Fruit fly (Drosophila melanogaster) whole organism, prepupa: ENCODE results near the gene zfh1.
A peak's percentile ranks its signal among the peaks of the same experiment; 100 is the strongest.

Experiments used
- Blimp-1 ChIP-seq: fragments of 200-800 bp; sonication (Bioruptor generic); optimal IDR thresholded peaks from 3 replicates; lab custom pipeline; 2017; ENCODE audit warnings: missing biosample characterization, missing genetic modification characterization, mild to moderate bottlenecking, moderate library complexity, missing genetic modification reagents
- CG10631 ChIP-seq: fragments of 200-800 bp; sonication (Bioruptor generic); optimal IDR thresholded peaks from 2 replicates; lab custom pipeline; 2016; ENCODE audit warnings: missing biosample characterization, missing genetic modification characterization
- CG10669 ChIP-seq: fragments of 200-800 bp; sonication (Bioruptor generic); optimal IDR thresholded peaks from 3 replicates; lab custom pipeline; 2018; ENCODE audit warnings: missing biosample characterization, mild to moderate bottlenecking, missing genetic modification characterization, moderate library complexity
- CG11294 ChIP-seq: fragments of 200-800 bp; sonication (Bioruptor generic); IDR thresholded peaks from 2 replicates; pipeline ENCODE4 v1.3.6; 2022; ENCODE audit warnings: missing biosample characterization, missing genetic modification characterization
- CG11902 ChIP-seq: fragments of 200-800 bp; sonication (Bioruptor generic); optimal IDR thresholded peaks from 3 replicates; lab custom pipeline; 2016; ENCODE audit warnings: missing biosample characterization, missing genetic modification characterization
- CG1621 ChIP-seq: fragments of 200-800 bp; sonication (Bioruptor generic); optimal IDR thresholded peaks from 3 replicates; lab custom pipeline; 2018; ENCODE audit warnings: missing biosample characterization, mild to moderate bottlenecking, missing genetic modification characterization
- CG16779 ChIP-seq: fragments of 200-800 bp; sonication (Bioruptor generic); optimal IDR thresholded peaks from 3 replicates; lab custom pipeline; 2017; ENCODE audit warnings: missing biosample characterization, mild to moderate bottlenecking, missing genetic modification characterization
- CG3032 ChIP-seq: fragments of 200-800 bp; optimal IDR thresholded peaks from 2 replicates; lab custom pipeline; 2019; ENCODE audit warnings: missing biosample characterization, mild to moderate bottlenecking, missing genetic modification characterization, moderate library complexity
- CG31627 ChIP-seq: fragments of 200-800 bp; sonication (Bioruptor generic); optimal IDR thresholded peaks from 3 replicates; lab custom pipeline; 2016; ENCODE audit warnings: missing biosample characterization, missing genetic modification characterization
- CG34406 ChIP-seq: fragments of 200-800 bp; sonication (Bioruptor generic); optimal IDR thresholded peaks from 3 replicates; lab custom pipeline; 2016; ENCODE audit warnings: missing biosample characterization, missing genetic modification characterization
- CG3919 ChIP-seq: fragments of 200-800 bp; sonication (Bioruptor generic); optimal IDR thresholded peaks from 3 replicates; lab custom pipeline; 2016; ENCODE audit warnings: missing biosample characterization, missing genetic modification characterization
- CG4318 ChIP-seq: fragments of 200-800 bp; sonication (Bioruptor generic); optimal IDR thresholded peaks from 3 replicates; lab custom pipeline; 2017; ENCODE audit warnings: missing biosample characterization, mild to moderate bottlenecking, missing genetic modification characterization
- CG6163 ChIP-seq: fragments of 200-800 bp; sonication (Bioruptor generic); IDR thresholded peaks from 3 replicates; pipeline ENCODE4 v1.3.6; 2022; ENCODE audit warnings: missing biosample characterization, missing genetic modification characterization
- CG6276 ChIP-seq: fragments of 200-800 bp; sonication (Bioruptor generic); optimal IDR thresholded peaks from 2 replicates; lab custom pipeline; 2017; ENCODE audit warnings: missing biosample characterization, mild to moderate bottlenecking, missing genetic modification characterization
- CG6792 ChIP-seq: fragments of 200-800 bp; sonication (Bioruptor generic); optimal IDR thresholded peaks from 3 replicates; lab custom pipeline; 2016; ENCODE audit warnings: missing biosample characterization, missing genetic modification characterization
- CG6854 ChIP-seq: fragments of 200-800 bp; sonication (Bioruptor generic); optimal IDR thresholded peaks from 2 replicates; lab custom pipeline; 2017; ENCODE audit warnings: missing biosample characterization, mild to moderate bottlenecking, missing genetic modification characterization
- CG7368 ChIP-seq: fragments of 200-800 bp; sonication (Bioruptor generic); optimal IDR thresholded peaks from 3 replicates; lab custom pipeline; 2016; ENCODE audit warnings: missing biosample characterization, missing genetic modification characterization
- CG8119 ChIP-seq: fragments of 200-800 bp; sonication (Bioruptor generic); IDR thresholded peaks from 3 replicates; pipeline ENCODE4 v1.3.6; 2022; ENCODE audit warnings: missing biosample characterization, missing genetic modification characterization
- CG8319 ChIP-seq: fragments of 200-800 bp; sonication (Bioruptor generic); optimal IDR thresholded peaks from 3 replicates; lab custom pipeline; 2016; ENCODE audit warnings: missing biosample characterization, missing genetic modification characterization
- CG8632 ChIP-seq: fragments of 200-800 bp; sonication (Bioruptor generic); optimal IDR thresholded peaks from 3 replicates; lab custom pipeline; 2016; ENCODE audit warnings: missing biosample characterization, missing genetic modification characterization
- CG9139 ChIP-seq: fragments of 200-800 bp; sonication (Bioruptor generic); optimal IDR thresholded peaks from 3 replicates; lab custom pipeline; 2017; ENCODE audit warnings: missing biosample characterization, mild to moderate bottlenecking, missing genetic modification characterization
- Eip78C ChIP-seq: fragments of 200-800 bp; sonication (Bioruptor generic); peaks from one replicate; lab custom pipeline; 2016; ENCODE audit warnings: missing biosample characterization, missing genetic modification characterization
- Eip93F ChIP-seq: fragments of 200-800 bp; sonication (Bioruptor generic); optimal IDR thresholded peaks from 2 replicates; lab custom pipeline; 2016; ENCODE audit warnings: missing biosample characterization, mild to moderate bottlenecking, missing genetic modification characterization
- Ets21C ChIP-seq: fragments of 200-800 bp; sonication (Bioruptor generic); optimal IDR thresholded peaks from 3 replicates; lab custom pipeline; 2016; ENCODE audit warnings: missing biosample characterization, missing genetic modification characterization
- Ets96B ChIP-seq: fragments of 200-800 bp; optimal IDR thresholded peaks from 2 replicates; lab custom pipeline; 2019; ENCODE audit warnings: missing biosample characterization, mild to moderate bottlenecking, missing genetic modification characterization, moderate library complexity
- Gug ChIP-seq: fragments of 200-800 bp; sonication (Bioruptor generic); IDR thresholded peaks from 2 replicates; pipeline ENCODE4 v1.3.6; 2022; ENCODE audit warnings: missing biosample characterization, missing genetic modification characterization
- Hr38 ChIP-seq: sonication (Bioruptor generic); optimal IDR thresholded peaks from 2 replicates; lab custom pipeline; 2016; ENCODE audit warnings: missing biosample characterization, missing genetic modification characterization
- Hr39 ChIP-seq: fragments of 200-800 bp; sonication (Bioruptor generic); optimal IDR thresholded peaks from 2 replicates; lab custom pipeline; 2016; ENCODE audit warnings: missing biosample characterization, missing genetic modification characterization
- Lpt ChIP-seq: fragments of 200-800 bp; sonication (Bioruptor generic); optimal IDR thresholded peaks from 3 replicates; lab custom pipeline; 2016; ENCODE audit warnings: missing biosample characterization, missing genetic modification characterization
- Met ChIP-seq: fragments of 200-800 bp; sonication (Bioruptor generic); optimal IDR thresholded peaks from 3 replicates; lab custom pipeline; 2016; ENCODE audit warnings: missing biosample characterization, missing genetic modification characterization
- OdsH ChIP-seq: fragments of 200-800 bp; sonication (Bioruptor generic); optimal IDR thresholded peaks from 3 replicates; lab custom pipeline; 2016; ENCODE audit warnings: missing biosample characterization, missing genetic modification characterization
- Smox ChIP-seq: fragments of 200-800 bp; sonication (Bioruptor generic); optimal IDR thresholded peaks from 3 replicates; lab custom pipeline; 2016; ENCODE audit warnings: missing biosample characterization, missing genetic modification characterization
- Sox15 ChIP-seq: fragments of 200-800 bp; sonication (Bioruptor generic); optimal IDR thresholded peaks from 3 replicates; lab custom pipeline; 2016; ENCODE audit warnings: missing biosample characterization, missing genetic modification characterization
- achi ChIP-seq: fragments of 200-800 bp; sonication (Bioruptor generic); optimal IDR thresholded peaks from 3 replicates; lab custom pipeline; 2016; ENCODE audit warnings: missing biosample characterization, missing genetic modification characterization
- cyc ChIP-seq: fragments of 200-800 bp; sonication (Bioruptor generic); optimal IDR thresholded peaks from 3 replicates; lab custom pipeline; 2016; ENCODE audit warnings: missing biosample characterization, missing genetic modification characterization
- dsx ChIP-seq: fragments of 200-800 bp; optimal IDR thresholded peaks from 3 replicates; lab custom pipeline; 2019; ENCODE audit warnings: missing biosample characterization, mild to moderate bottlenecking, missing genetic modification characterization, moderate library complexity; ENCODE audit not compliant: poor library complexity, severe bottlenecking
- esn ChIP-seq: fragments of 200-800 bp; sonication (Bioruptor generic); optimal IDR thresholded peaks from 2 replicates; lab custom pipeline; 2016; ENCODE audit warnings: missing biosample characterization, mild to moderate bottlenecking, missing genetic modification characterization, moderate library complexity
- fd59A ChIP-seq: fragments of 200-800 bp; sonication (Bioruptor generic); optimal IDR thresholded peaks from 2 replicates; lab custom pipeline; 2017; ENCODE audit warnings: missing biosample characterization, mild to moderate bottlenecking, missing genetic modification characterization, missing genetic modification reagents
- fd85E ChIP-seq: fragments of 200-800 bp; sonication (Bioruptor generic); optimal IDR thresholded peaks from 3 replicates; lab custom pipeline; 2016; ENCODE audit warnings: missing biosample characterization, missing genetic modification characterization
- fkh ChIP-seq: fragments of 200-800 bp; sonication (Bioruptor generic); optimal IDR thresholded peaks from 3 replicates; lab custom pipeline; 2017; ENCODE audit warnings: missing biosample characterization, mild to moderate bottlenecking, missing genetic modification characterization, moderate library complexity
- lz ChIP-seq: fragments of 200-800 bp; sonication (Bioruptor generic); optimal IDR thresholded peaks from 3 replicates; lab custom pipeline; 2016; ENCODE audit warnings: missing biosample characterization, missing genetic modification characterization
- salr ChIP-seq, 2 experiments: fragments of 200-800 bp; sonication (Bioruptor generic); optimal IDR thresholded peaks; 3 replicates each; lab custom pipeline; 2016 to 2018; ENCODE audit warnings: missing biosample characterization in 2 of 2, missing genetic modification characterization in 2 of 2, mild to moderate bottlenecking in 1 of 2
- spab ChIP-seq: fragments of 200-800 bp; sonication (Bioruptor generic); optimal IDR thresholded peaks from 2 replicates; lab custom pipeline; 2017; ENCODE audit warnings: missing biosample characterization, mild to moderate bottlenecking, missing genetic modification characterization, missing genetic modification reagents
- ss ChIP-seq, 2 experiments: fragments of 200-800 bp; sonication (Bioruptor generic); optimal IDR thresholded peaks; 2 replicates in 1 of 2; 3 replicates in 1 of 2; lab custom pipeline; 2017 to 2018; ENCODE audit warnings: mild to moderate bottlenecking in 2 of 2, missing biosample characterization in 2 of 2, missing genetic modification characterization in 2 of 2, moderate library complexity in 1 of 2
- topi ChIP-seq: fragments of 200-800 bp; sonication (Bioruptor generic); optimal IDR thresholded peaks from 3 replicates; lab custom pipeline; 2016; ENCODE audit warnings: missing biosample characterization, missing genetic modification characterization

The zfh1 gene

DNA sequence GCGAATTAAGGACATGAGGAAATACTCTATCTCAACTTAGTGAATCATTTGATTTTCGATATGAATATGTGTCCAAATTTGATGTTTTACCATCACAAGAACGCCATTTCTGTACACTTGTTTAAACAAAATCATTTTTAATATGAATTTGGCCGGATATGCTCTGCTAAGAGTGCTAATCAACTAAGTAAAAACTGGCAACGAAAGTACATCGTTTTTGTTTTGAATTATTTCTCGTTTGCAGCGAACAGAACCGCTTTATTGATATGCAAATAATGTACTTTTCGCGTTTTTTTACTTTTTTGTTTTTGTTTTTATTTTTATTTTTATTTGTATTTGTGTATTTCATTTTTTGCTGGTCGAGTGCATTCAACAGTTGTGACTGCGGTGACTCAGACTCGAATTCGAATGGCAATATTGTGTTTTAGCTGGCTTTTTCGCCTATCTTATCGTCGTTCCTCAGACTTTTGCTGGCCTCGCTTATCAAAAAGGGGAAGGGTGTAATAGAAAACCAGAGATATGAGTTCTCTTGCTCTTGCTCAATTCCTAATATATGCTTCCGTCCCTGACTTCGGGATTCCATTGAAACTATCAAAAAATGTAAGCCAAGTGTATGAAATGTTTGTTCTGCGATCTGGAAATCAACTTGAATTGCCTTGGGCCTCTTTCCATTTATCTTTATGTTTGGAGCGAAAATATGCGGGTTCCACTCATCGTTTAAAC, 45.7 kb downstream of the zfh1 start (continued):
- TF ChIP-seq CG16779 (tag; lab: Kevin White, UChicago) (no peak), CG31627 (peak; percentile 79), Met (GFP tag; lab: Kevin White, UChicago) (peak; percentile 67), Hr39 (GFP tag; lab: Kevin White, UChicago) (peak; percentile 76), CG6854 (GFP tag; lab: Kevin White, UChicago) (peak; percentile 5), lz (GFP tag; lab: Kevin White, UChicago) (peak; percentile 75), OdsH (GFP tag; lab: Kevin White, UChicago) (peak; percentile 58), Ets21C (GFP tag; lab: Kevin White, UChicago) (peak; percentile 63), Blimp-1 (GFP tag; lab: Kevin White, UChicago) (peak; percentile 46)
- TF ChIP-seq, all 60 proteins: peak for 43

DNA sequence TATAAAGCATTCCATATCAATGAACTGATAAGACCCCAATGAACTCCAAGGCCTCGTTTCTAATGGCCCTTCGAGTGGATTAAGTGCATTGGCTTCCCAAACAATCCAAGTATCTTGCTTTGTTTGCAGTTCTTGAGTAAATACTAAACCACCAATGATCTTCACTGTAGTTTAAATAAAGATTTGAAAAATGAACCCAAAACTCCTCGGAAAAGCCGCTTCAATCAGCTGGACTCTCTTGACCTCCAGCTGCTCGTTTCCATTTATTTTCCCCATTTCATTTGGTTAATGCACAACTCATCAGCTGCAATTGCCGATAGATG, 46.3 kb downstream of the zfh1 start:
- no peak for TF ChIP-seq Sox15 (GFP tag; lab: Kevin White, UChicago)
- peak; percentile 52 for TF ChIP-seq fkh (GFP tag; lab: Kevin White, UChicago)
- TF ChIP-seq, all 60 proteins: peak for 1

DNA sequence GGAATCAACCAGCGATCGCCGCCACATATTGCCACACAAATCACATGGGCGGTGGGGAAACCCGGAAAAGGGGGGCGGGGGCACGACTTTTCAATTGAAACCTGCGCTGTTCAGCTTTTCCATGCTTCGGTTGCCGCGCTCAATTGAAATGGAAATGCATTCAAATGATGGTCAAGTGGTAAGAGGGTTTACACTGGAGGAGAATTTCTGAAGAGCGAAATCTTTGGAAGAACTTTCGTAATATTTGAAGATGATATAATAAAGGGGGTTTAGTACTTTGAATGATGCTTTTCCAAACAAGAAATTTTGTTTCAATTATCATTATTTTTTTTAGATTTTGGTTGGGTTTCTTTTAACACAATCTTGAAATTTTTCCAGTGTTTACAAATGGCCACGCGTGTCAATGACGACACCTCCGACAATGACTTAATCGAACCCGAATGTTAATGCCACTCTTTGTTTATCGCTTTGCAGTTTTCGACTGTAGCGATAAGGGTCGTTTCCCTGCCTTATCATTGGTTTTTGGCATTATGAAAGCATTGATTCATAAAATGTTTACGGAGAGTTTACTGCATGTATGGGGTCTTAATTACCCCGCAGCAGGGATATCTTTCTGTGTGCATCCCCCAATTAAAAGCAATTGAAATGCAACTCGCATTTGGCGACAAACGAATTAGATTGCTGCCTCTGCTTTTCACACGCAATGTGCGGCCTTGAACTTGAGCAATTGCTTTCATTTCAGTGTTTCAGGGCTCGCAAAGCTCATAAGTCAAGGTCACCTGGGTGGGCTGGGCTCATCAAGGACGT, 46.9 kb downstream of the zfh1 start:
- peak; percentile 35; the same call in 1 of the 2 replicates for TF ChIP-seq Gug (GFP tag; lab: Robert Waterston, UW)
- 0 out of 3 replicates have a peak, but pooled peaks have one; percentile 24 for TF ChIP-seq CG6163
- TF ChIP-seq CG11902 (GFP tag; lab: Kevin White, UChicago), result no peak
- no peak for TF ChIP-seq CG1621 (tag; lab: Kevin White, UChicago)
- TF ChIP-seq cyc (GFP tag; lab: Kevin White, UChicago), result peak; percentile 33
- no peak for TF ChIP-seq fd59A (GFP tag; lab: Kevin White, UChicago)
- TF ChIP-seq esn (GFP tag; lab: Kevin White, UChicago), result peak; percentile 67
- TF ChIP-seq dsx, result no peak
- no peak for TF ChIP-seq CG6276 (GFP tag; lab: Kevin White, UChicago)
- no peak for TF ChIP-seq Ets96B
- TF ChIP-seq ss (GFP tag; optimal IDR thresholded peaks at IDR 0.05; lab: Kevin White, UChicago), result no peak
- no peak for TF ChIP-seq CG8319
- no peak for TF ChIP-seq CG8632 (GFP tag; lab: Kevin White, UChicago)
- peak; percentile 36 for TF ChIP-seq Eip93F
- TF ChIP-seq topi (GFP tag; lab: Kevin White, UChicago), result peak; percentile 42
- TF ChIP-seq CG10669 (GFP tag; lab: Kevin White, UChicago), result peak; percentile 18
- TF ChIP-seq CG6792 (GFP tag; lab: Kevin White, UChicago), result no peak
- TF ChIP-seq Lpt (GFP tag; lab: Kevin White, UChicago), result no peak
- TF ChIP-seq Hr38 (GFP tag; lab: Kevin White, UChicago), result no peak
- no peak for TF ChIP-seq CG3919 (GFP tag; lab: Kevin White, UChicago)
- TF ChIP-seq lz (GFP tag; lab: Kevin White, UChicago), result peak; percentile 30
- TF ChIP-seq CG8119 (GFP tag; lab: Robert Waterston, UW), result peak; percentile 60
- TF ChIP-seq CG9139 (GFP tag; lab: Kevin White, UChicago), result no peak
- peak; percentile 15 for TF ChIP-seq CG10631 (GFP tag; lab: Kevin White, UChicago)
- TF ChIP-seq Smox (GFP tag; lab: Kevin White, UChicago), result peak; percentile 59
- no peak for TF ChIP-seq CG4318 (GFP tag; lab: Kevin White, UChicago)
- TF ChIP-seq CG3032, result no peak
- peak; percentile 51 for TF ChIP-seq Eip78C (GFP tag; lab: Kevin White, UChicago)
- no peak for TF ChIP-seq salr (GFP tag; optimal IDR thresholded peaks at IDR 0.05; lab: Kevin White, UChicago)
- TF ChIP-seq fd85E (GFP tag; lab: Kevin White, UChicago), result no peak
- TF ChIP-seq CG7368 (GFP tag; lab: Kevin White, UChicago), result no peak
- TF ChIP-seq OdsH (GFP tag; lab: Kevin White, UChicago), result peak; percentile 43
- peak; percentile 44 for TF ChIP-seq achi
- TF ChIP-seq CG34406, result peak; percentile 25
- peak; percentile 69 for TF ChIP-seq Hr39 (GFP tag; lab: Kevin White, UChicago)
- TF ChIP-seq spab (GFP tag; lab: Kevin White, UChicago), result no peak
- TF ChIP-seq CG11294 (GFP tag; lab: Robert Waterston, UW), result no peak
